Worm (Caenorhabditis elegans) whole organism, L1 larva: Measurements from ENCODE around the gene ZK131.11.
A peak's percentile ranks its signal among the peaks of the same experiment; 100 is the strongest.
"Not testable (repeated sequence)": the region's sequence is repeated elsewhere in the genome, so short reads cannot be mapped to it uniquely, and the experiment has no call there.

Experiments used
- C04F5.9 ChIP-seq: sonication (generic microtip); optimal IDR thresholded peaks from 2 replicates; lab custom pipeline; 2016; ENCODE audit warnings: missing genetic modification characterization, missing compliant biosample characterization
- F16B12.6 ChIP-seq: fragments of 150-350 bp; optimal IDR thresholded peaks from 2 replicates; lab custom pipeline; 2014; ENCODE audit warnings: missing biosample characterization, missing genetic modification characterization
- aha-1 ChIP-seq: fragments of 150-350 bp; optimal IDR thresholded peaks from 2 replicates; lab custom pipeline; 2014; ENCODE audit warnings: missing biosample characterization, missing genetic modification characterization
- ama-1 ChIP-seq: fragments of 150-350 bp; optimal IDR thresholded peaks from 2 replicates; lab custom pipeline; 2014
- ceh-63 ChIP-seq: fragments of 200-800 bp; sonication (Bioruptor generic); optimal IDR thresholded peaks from 2 replicates; lab custom pipeline; 2018; ENCODE audit warnings: mild to moderate bottlenecking, missing genetic modification characterization, missing compliant biosample characterization
- ceh-8 ChIP-seq: fragments of 200-800 bp; sonication (Bioruptor generic); optimal IDR thresholded peaks from 2 replicates; lab custom pipeline; 2018; ENCODE audit warnings: mild to moderate bottlenecking, missing genetic modification characterization, moderate library complexity, missing compliant biosample characterization
- ceh-82 ChIP-seq, 3 experiments: fragments of 150-350 bp in 1 of 3; sonication (generic microtip) in 2 of 3; optimal IDR thresholded peaks; 2 replicates each; lab custom pipeline; 2014 to 2017; ENCODE audit warnings: missing biosample characterization in 3 of 3, missing genetic modification characterization in 3 of 3
- ceh-88 ChIP-seq: fragments of 200-800 bp; sonication (Bioruptor generic); IDR thresholded peaks from 2 replicates; pipeline ENCODE4 v1.3.6; 2022; ENCODE audit warnings: missing genetic modification characterization, missing compliant biosample characterization
- dpl-1 ChIP-seq, 3 experiments: fragments of 150-350 bp in 2 of 3; sonication (generic microtip) in 1 of 3; optimal IDR thresholded peaks; 2 replicates each; lab custom pipeline; 2014 to 2017; ENCODE audit warnings: missing biosample characterization in 3 of 3, missing genetic modification characterization in 3 of 3, missing genetic modification reagents in 3 of 3
- dsc-1 ChIP-seq: sonication (generic microtip); optimal IDR thresholded peaks from 2 replicates; lab custom pipeline; 2016; ENCODE audit warnings: mild to moderate bottlenecking, missing genetic modification characterization, missing compliant biosample characterization
- efl-1 ChIP-seq, 4 experiments: fragments of 150-350 bp; optimal IDR thresholded peaks in 3 of 4; peaks in 1 of 4; 1 replicate in 1 of 4; 2 replicates in 3 of 4; lab custom pipeline; 2014; ENCODE audit warnings: missing biosample characterization in 2 of 4, missing genetic modification characterization in 2 of 4, missing genetic modification reagents in 2 of 4
- efl-3 ChIP-seq: fragments of 200-800 bp; sonication (Bioruptor generic); optimal IDR thresholded peaks from 2 replicates; lab custom pipeline; 2018; ENCODE audit warnings: mild to moderate bottlenecking, missing genetic modification characterization, missing compliant biosample characterization
- elt-3 ChIP-seq, 6 experiments: fragments of 150-350 bp in 1 of 6; sonication (generic microtip); optimal IDR thresholded peaks; 2 replicates each; lab custom pipeline; 2017 to 2018; ENCODE audit warnings: missing biosample characterization in 6 of 6, missing genetic modification characterization in 6 of 6, inconsistent platforms in 1 of 6
- fkh-10 ChIP-seq: sonication (generic microtip); optimal IDR thresholded peaks from 2 replicates; lab custom pipeline; 2017; ENCODE audit warnings: missing biosample characterization, missing genetic modification reagents, missing genetic modification characterization
- fkh-8 ChIP-seq: sonication (generic microtip); optimal IDR thresholded peaks from 2 replicates; lab custom pipeline; 2016; ENCODE audit warnings: mild to moderate bottlenecking, missing genetic modification characterization, missing compliant biosample characterization
- isw-1 ChIP-seq: fragments of 200-800 bp; sonication (Bioruptor generic); IDR thresholded peaks from 2 replicates; pipeline ENCODE4 v1.3.6; 2022; ENCODE audit warnings: missing genetic modification characterization, missing compliant biosample characterization
- jun-1 ChIP-seq: fragments of 150-350 bp; optimal IDR thresholded peaks from 2 replicates; lab custom pipeline; 2014; ENCODE audit warnings: missing biosample characterization, missing genetic modification reagents, missing genetic modification characterization
- lin-13 ChIP-seq: fragments of 150-350 bp; optimal IDR thresholded peaks from 2 replicates; lab custom pipeline; 2014; ENCODE audit warnings: missing biosample characterization, missing genetic modification reagents, missing genetic modification characterization
- lin-35 ChIP-seq, 2 experiments: fragments of 150-350 bp; optimal IDR thresholded peaks; 2 replicates each; lab custom pipeline; 2014; ENCODE audit warnings: missing biosample characterization in 2 of 2, missing genetic modification characterization in 2 of 2, missing genetic modification reagents in 2 of 2
- lin-39 ChIP-seq: fragments of 150-350 bp; optimal IDR thresholded peaks from 2 replicates; lab custom pipeline; 2014; ENCODE audit warnings: missing biosample characterization, missing genetic modification reagents, missing genetic modification characterization
- lir-3 ChIP-seq: sonication (generic microtip); optimal IDR thresholded peaks from 2 replicates; lab custom pipeline; 2016; ENCODE audit warnings: mild to moderate bottlenecking, missing genetic modification characterization, moderate library complexity, missing compliant biosample characterization; ENCODE audit not compliant: poor library complexity
- lsy-2 ChIP-seq, 2 experiments: fragments of 150-350 bp; optimal IDR thresholded peaks; 2 replicates each; lab custom pipeline; 2014; ENCODE audit warnings: missing biosample characterization in 2 of 2, missing genetic modification characterization in 2 of 2
- mef-2 ChIP-seq: fragments of 150-350 bp; optimal IDR thresholded peaks from 2 replicates; lab custom pipeline; 2014; ENCODE audit warnings: missing biosample characterization, missing genetic modification characterization
- mep-1 ChIP-seq: fragments of 150-350 bp; optimal IDR thresholded peaks from 2 replicates; lab custom pipeline; 2014; ENCODE audit warnings: missing biosample characterization, missing genetic modification characterization
- nhr-12 ChIP-seq: sonication (generic microtip); optimal IDR thresholded peaks from 2 replicates; lab custom pipeline; 2017; ENCODE audit warnings: missing biosample characterization, missing genetic modification characterization
- nhr-19 ChIP-seq: fragments of 200-800 bp; sonication (Bioruptor generic); conservative IDR thresholded peaks from 2 replicates; pipeline ENCODE4 v1.3.6; 2022; ENCODE audit warnings: missing genetic modification characterization, missing compliant biosample characterization
- nhr-20 ChIP-seq: sonication (generic microtip); optimal IDR thresholded peaks from 2 replicates; lab custom pipeline; 2016; ENCODE audit warnings: mild to moderate bottlenecking, missing genetic modification characterization, missing compliant biosample characterization
- nhr-47 ChIP-seq: sonication (generic microtip); optimal IDR thresholded peaks from 2 replicates; lab custom pipeline; 2016; ENCODE audit warnings: mild to moderate bottlenecking, missing genetic modification characterization, moderate library complexity, missing compliant biosample characterization
- nhr-71 ChIP-seq: sonication (generic microtip); optimal IDR thresholded peaks from 2 replicates; lab custom pipeline; 2016; ENCODE audit warnings: mild to moderate bottlenecking, missing genetic modification characterization, moderate library complexity, missing compliant biosample characterization
- nhr-76 ChIP-seq: sonication (generic microtip); optimal IDR thresholded peaks from 2 replicates; lab custom pipeline; 2017; ENCODE audit warnings: missing biosample characterization, missing genetic modification characterization
- nhr-77 ChIP-seq: fragments of 150-350 bp; optimal IDR thresholded peaks from 2 replicates; lab custom pipeline; 2014; ENCODE audit warnings: missing biosample characterization, missing genetic modification characterization
- nhr-85 ChIP-seq: sonication (generic microtip); peaks from one replicate; lab custom pipeline; 2016; ENCODE audit warnings: missing genetic modification characterization, inconsistent platforms, missing compliant biosample characterization
- nhr-90 ChIP-seq: sonication (generic microtip); optimal IDR thresholded peaks from 2 replicates; lab custom pipeline; 2016; ENCODE audit warnings: mild to moderate bottlenecking, missing genetic modification characterization, missing compliant biosample characterization; ENCODE audit not compliant: poor library complexity
- rnt-1 ChIP-seq: sonication (generic microtip); optimal IDR thresholded peaks from 2 replicates; lab custom pipeline; 2016; ENCODE audit warnings: mild to moderate bottlenecking, missing genetic modification characterization, moderate library complexity, missing compliant biosample characterization
- skn-1 ChIP-seq: fragments of 150-350 bp; optimal IDR thresholded peaks from 2 replicates; lab custom pipeline; 2014; ENCODE audit warnings: missing biosample characterization, missing genetic modification characterization
- snpc-4 ChIP-seq: fragments of 150-350 bp; optimal IDR thresholded peaks from 2 replicates; lab custom pipeline; 2014; ENCODE audit warnings: missing biosample characterization, missing genetic modification characterization
- sox-4 ChIP-seq: sonication (generic microtip); optimal IDR thresholded peaks from 2 replicates; lab custom pipeline; 2016; ENCODE audit warnings: missing genetic modification characterization, missing compliant biosample characterization
- sptf-1 ChIP-seq: fragments of 150-350 bp; optimal IDR thresholded peaks from 2 replicates; lab custom pipeline; 2014; ENCODE audit warnings: missing biosample characterization, missing genetic modification characterization
- sup-37 ChIP-seq: fragments of 200-800 bp; sonication (Bioruptor generic); optimal IDR thresholded peaks from 2 replicates; lab custom pipeline; 2018; ENCODE audit warnings: mild to moderate bottlenecking, missing genetic modification characterization, missing compliant biosample characterization
- swsn-7 ChIP-seq: sonication (generic microtip); optimal IDR thresholded peaks from 2 replicates; lab custom pipeline; 2016; ENCODE audit warnings: missing genetic modification characterization, missing compliant biosample characterization
- tbx-2 ChIP-seq: sonication (generic microtip); optimal IDR thresholded peaks from 2 replicates; lab custom pipeline; 2016; ENCODE audit warnings: missing genetic modification characterization, missing compliant biosample characterization
- unc-130 ChIP-seq: fragments of 150-350 bp; optimal IDR thresholded peaks from 2 replicates; lab custom pipeline; 2017; ENCODE audit warnings: missing biosample characterization, missing genetic modification characterization, inconsistent platforms
- unc-86 ChIP-seq: sonication (generic microtip); optimal IDR thresholded peaks from 2 replicates; lab custom pipeline; 2016; ENCODE audit warnings: missing genetic modification characterization, missing compliant biosample characterization
- xbp-1 ChIP-seq: sonication (generic microtip); optimal IDR thresholded peaks from 2 replicates; lab custom pipeline; 2016; ENCODE audit warnings: missing genetic modification characterization, missing compliant biosample characterization
- zip-4 ChIP-seq: fragments of 200-800 bp; sonication (Bioruptor generic); optimal IDR thresholded peaks from 2 replicates; lab custom pipeline; 2018; ENCODE audit warnings: mild to moderate bottlenecking, missing genetic modification characterization, moderate library complexity, missing compliant biosample characterization
- ztf-11 ChIP-seq, 2 experiments: sonication (generic microtip); optimal IDR thresholded peaks; 2 replicates each; lab custom pipeline; 2016 to 2017; ENCODE audit warnings: missing genetic modification characterization in 2 of 2, missing biosample characterization in 1 of 2, missing compliant biosample characterization in 1 of 2

The ZK131.11 gene

DNA sequence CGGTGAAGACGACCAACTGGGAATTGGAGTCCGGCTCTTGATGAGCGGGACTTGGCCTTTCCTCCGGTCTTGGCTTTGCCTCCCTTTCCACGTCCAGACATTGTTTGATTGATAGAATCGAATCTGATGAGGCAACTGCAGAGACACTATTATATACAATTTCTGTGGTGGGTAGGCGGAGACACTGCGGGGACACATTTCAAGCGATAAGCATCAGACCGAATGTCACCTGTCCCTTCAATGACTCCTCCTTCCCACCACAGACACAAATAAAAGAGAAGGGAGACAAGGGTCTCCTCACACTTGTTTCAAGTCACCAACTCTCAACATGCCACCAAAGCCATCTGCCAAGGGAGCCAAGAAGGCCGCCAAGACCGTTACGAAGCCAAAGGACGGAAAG is 26.0 kb downstream of the ZK131.11 start, which contains the start of gene his-16:
Gene his-16, minus strand, starts transcription at position 101 of the 400 bp plus-strand sequence.
- not testable (repeated sequence) for TF ChIP-seq zip-4 (GFP tag; lab: Kevin White, UChicago); ceh-8; unc-130 (tag; lab: Kevin White, UChicago)

DNA sequence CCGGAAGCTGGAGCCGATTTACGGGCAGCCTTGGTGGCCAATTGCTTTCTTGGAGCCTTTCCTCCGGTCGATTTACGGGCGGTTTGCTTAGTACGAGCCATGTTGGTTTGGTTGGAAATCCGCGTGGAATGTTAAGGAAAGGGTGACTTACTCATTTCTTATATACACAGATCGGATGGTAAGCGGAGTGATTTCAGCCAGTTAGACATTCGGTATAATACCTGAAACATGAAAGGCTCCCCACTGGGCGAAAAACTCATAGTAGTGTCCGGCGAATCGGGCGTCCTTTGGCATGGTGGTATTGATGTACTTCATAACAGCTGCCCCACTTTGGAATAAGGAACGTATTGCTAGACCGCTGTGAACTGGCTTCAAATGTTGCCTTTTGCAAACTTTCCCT is 36.6 kb downstream of the ZK131.11 start, which contains the start of gene his-42:
Gene his-42, minus strand, starts transcription at position 101 of the 400 bp plus-strand sequence.
- TF ChIP-seq swsn-7 (tag; lab: Kevin White, UChicago) (no peak), sptf-1 (tag; lab: Kevin White, UChicago) (no peak), sox-4 (tag; lab: Kevin White, UChicago) (no peak), sup-37 (GFP tag; lab: Kevin White, UChicago) (no peak), nhr-19 (no peak), F16B12.6 (no peak), aha-1 (tag; lab: Kevin White, UChicago) (no peak), ceh-63 (GFP tag; lab: Kevin White, UChicago) (no peak), nhr-12 (no peak), xbp-1 (no peak), lin-13 (no peak), mef-2 (no peak), nhr-76 (tag; lab: Kevin White, UChicago) (no peak), fkh-10 (GFP tag; lab: Kevin White, UChicago) (no peak), C04F5.9 (no peak)
- TF ChIP-seq, all 84 proteins: peak for 0

- TF ChIP-seq isw-1: 0 out of 2 replicates have a peak, but pooled peaks have one; percentile 6
- TF ChIP-seq lir-3: peak; percentile 54
- peak; percentile 45 for TF ChIP-seq mep-1
- TF ChIP-seq nhr-85 (tag; lab: Kevin White, UChicago): peak; percentile 92
- TF ChIP-seq dpl-1 (GFP tag; optimal IDR thresholded peaks at IDR 0.05; lab: Kevin White, UChicago): peak in 1 of 3 experiments; percentile 26
- TF ChIP-seq elt-3 (tag; optimal IDR thresholded peaks at IDR 0.05; lab: Kevin White, UChicago): peak in 2 of 6 experiments; percentile 43 to 70
- TF ChIP-seq nhr-20 (tag; lab: Kevin White, UChicago): peak; percentile 55
- TF ChIP-seq efl-1 (optimal IDR thresholded peaks at IDR 0.05; lab: Kevin White, UChicago): peak; percentile 8 to 46
- TF ChIP-seq efl-1 (GFP tag; optimal IDR thresholded peaks at IDR 0.05 in 1 of 2; lab: Kevin White, UChicago): peak; percentile 46 to 75
- TF ChIP-seq ama-1: peak; percentile 37
- peak in 1 of 2 experiments; percentile 42 for TF ChIP-seq lin-35 (GFP tag; optimal IDR thresholded peaks at IDR 0.05; lab: Kevin White, UChicago)
- peak; percentile 27 for TF ChIP-seq lin-39
- peak; percentile 63 for TF ChIP-seq fkh-8 (tag; lab: Kevin White, UChicago)
- peak; percentile 53 for TF ChIP-seq skn-1
- TF ChIP-seq lsy-2 (tag; optimal IDR thresholded peaks at IDR 0.05; lab: Kevin White, UChicago): peak in 1 of 2 experiments; percentile 40
- peak; percentile 96 for TF ChIP-seq snpc-4
- TF ChIP-seq ztf-11 (tag; optimal IDR thresholded peaks at IDR 0.05; lab: Kevin White, UChicago): peak in 1 of 2 experiments; percentile 3
- TF ChIP-seq xbp-1: peak; percentile 35
- TF ChIP-seq efl-3 (GFP tag; lab: Kevin White, UChicago): peak; percentile 9
- peak; percentile 70 for TF ChIP-seq nhr-47 (tag; lab: Kevin White, UChicago)
- peak; percentile 45 for TF ChIP-seq swsn-7 (tag; lab: Kevin White, UChicago)
- peak; percentile 66 for TF ChIP-seq nhr-71 (tag; lab: Kevin White, UChicago)
- peak; percentile 83 for TF ChIP-seq nhr-19
- TF ChIP-seq ceh-82 (tag; optimal IDR thresholded peaks at IDR 0.05; lab: Kevin White, UChicago): peak in 1 of 3 experiments; percentile 9
- peak; percentile 3 for TF ChIP-seq sup-37 (GFP tag; lab: Kevin White, UChicago)
- peak; percentile 17 for TF ChIP-seq jun-1 (tag; lab: Kevin White, UChicago)
- peak; percentile 49 for TF ChIP-seq rnt-1 (tag; lab: Kevin White, UChicago)
- peak; percentile 18 for TF ChIP-seq dsc-1 (tag; lab: Kevin White, UChicago)
- TF ChIP-seq nhr-77 (tag; lab: Kevin White, UChicago): peak; percentile 77
- TF ChIP-seq nhr-90: peak; percentile 83
- peak; percentile 10 for TF ChIP-seq tbx-2 (tag; lab: Kevin White, UChicago)
- 0 out of 2 replicates have a peak, but pooled peaks have one; percentile 30 for TF ChIP-seq ceh-88 (GFP tag; lab: Robert Waterston, UW)
- TF ChIP-seq unc-86 (tag; lab: Kevin White, UChicago): peak; percentile 27
These were observed 37.3 kb downstream of the ZK131.11 start for ce11 chrII:13829123-13829996.
